Fruit fly (Drosophila melanogaster): ENCODE measurements around the gene RabX6.

Gene RabX6

dm6 chr3L:718378-718777 is 28.1 kb downstream of the RabX6 start:
- TF ChIP-seq CG8478 (optimal IDR thresholded peaks at IDR 0.05) (no peak), CTCF (optimal IDR thresholded peaks at IDR 0.05) (no peak)

dm6 chr3L:721026-721425 is 30.7 kb downstream of the RabX6 start:
- no peak for TF ChIP-seq CG8478 (optimal IDR thresholded peaks at IDR 0.05)
- TF ChIP-seq CTCF (optimal IDR thresholded peaks at IDR 0.05): no peak

DNA sequence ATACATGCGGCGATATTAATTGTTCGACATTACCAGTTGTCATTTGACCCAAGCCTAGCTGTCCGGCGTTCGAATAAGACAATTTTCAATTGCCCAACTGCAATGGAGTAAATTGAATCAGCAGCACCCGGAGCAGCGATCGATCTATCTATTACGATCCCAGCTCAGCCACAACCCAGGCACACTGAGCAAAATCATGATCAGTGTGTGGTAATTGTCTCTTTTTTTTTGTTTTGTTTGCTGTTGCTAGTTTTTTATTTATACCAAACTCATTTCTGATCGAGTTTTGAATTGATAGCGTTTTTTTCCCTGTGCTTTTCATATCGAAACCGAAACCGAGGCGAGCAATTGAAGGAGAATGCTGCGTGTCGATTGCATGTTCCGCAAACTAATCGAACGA is 31.5 kb downstream of the RabX6 start:
- no peak for TF ChIP-seq CG8478 (optimal IDR thresholded peaks at IDR 0.05)
- no peak for TF ChIP-seq CTCF (optimal IDR thresholded peaks at IDR 0.05)

DNA sequence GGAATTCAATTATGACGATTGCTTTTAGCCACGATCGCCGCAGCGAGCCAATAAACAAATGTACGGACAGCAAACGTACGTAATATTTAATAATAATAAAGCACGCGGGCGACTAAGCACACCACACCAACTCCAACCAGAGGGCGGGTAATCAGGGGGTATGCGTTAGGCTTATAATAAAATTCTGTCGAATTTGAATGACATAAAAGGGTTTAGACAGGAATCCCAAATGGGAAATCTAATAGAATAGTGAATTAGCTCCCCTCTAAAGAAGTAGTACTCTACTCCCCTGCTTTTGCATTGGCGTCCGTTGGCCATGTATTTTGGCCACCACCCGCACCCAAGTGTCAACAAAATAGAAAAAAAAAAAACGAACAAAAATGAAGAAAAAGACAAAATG is 32.1 kb downstream of the RabX6 start:
- no peak for TF ChIP-seq CG8478 (optimal IDR thresholded peaks at IDR 0.05)
- TF ChIP-seq CTCF (optimal IDR thresholded peaks at IDR 0.05): no peak

DNA sequence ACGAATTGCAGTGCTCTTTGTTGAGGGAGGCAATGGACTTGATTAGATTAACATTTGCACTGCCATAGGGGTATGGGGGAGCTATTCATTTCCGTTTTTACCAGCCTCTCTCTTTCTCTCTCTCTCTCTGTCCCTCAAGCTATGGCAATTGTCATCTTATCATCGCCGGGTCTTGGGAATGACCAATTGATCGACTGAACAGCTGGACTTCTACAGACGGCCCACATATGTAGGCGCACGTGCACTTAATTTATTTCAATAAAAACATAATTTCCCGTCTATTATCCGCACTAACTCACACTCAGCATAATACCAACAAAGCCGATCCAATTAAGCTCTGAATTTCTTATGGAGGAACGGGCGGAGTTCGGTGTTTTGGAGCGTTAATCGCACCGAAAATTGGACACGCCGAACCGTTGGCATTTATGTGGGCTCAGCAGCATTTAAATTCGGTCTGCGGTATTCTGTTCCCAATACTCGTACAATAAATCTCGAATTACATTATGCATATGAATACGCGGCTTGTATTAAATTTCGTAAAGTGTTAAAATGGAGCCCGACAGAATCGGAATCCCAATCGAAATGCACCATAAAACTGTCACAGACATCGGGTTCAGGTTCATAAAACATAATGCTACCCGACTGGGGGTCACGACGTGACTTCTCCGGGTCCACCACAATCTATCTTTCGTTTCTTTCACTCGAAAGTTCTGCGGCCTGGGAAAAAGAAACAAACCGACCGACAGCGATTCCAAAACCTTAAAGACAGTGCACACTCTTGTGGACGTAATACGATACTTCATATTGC is 33.5 kb downstream of the RabX6 start:
- TF ChIP-seq CG8478 (optimal IDR thresholded peaks at IDR 0.05): no peak
- TF ChIP-seq CTCF (optimal IDR thresholded peaks at IDR 0.05): no peak

dm6 chr3L:724518-725341 is 34.4 kb downstream of the RabX6 start:
- TF ChIP-seq CTCF (optimal IDR thresholded peaks at IDR 0.05) (no peak), CG8478 (optimal IDR thresholded peaks at IDR 0.05) (no peak)

DNA sequence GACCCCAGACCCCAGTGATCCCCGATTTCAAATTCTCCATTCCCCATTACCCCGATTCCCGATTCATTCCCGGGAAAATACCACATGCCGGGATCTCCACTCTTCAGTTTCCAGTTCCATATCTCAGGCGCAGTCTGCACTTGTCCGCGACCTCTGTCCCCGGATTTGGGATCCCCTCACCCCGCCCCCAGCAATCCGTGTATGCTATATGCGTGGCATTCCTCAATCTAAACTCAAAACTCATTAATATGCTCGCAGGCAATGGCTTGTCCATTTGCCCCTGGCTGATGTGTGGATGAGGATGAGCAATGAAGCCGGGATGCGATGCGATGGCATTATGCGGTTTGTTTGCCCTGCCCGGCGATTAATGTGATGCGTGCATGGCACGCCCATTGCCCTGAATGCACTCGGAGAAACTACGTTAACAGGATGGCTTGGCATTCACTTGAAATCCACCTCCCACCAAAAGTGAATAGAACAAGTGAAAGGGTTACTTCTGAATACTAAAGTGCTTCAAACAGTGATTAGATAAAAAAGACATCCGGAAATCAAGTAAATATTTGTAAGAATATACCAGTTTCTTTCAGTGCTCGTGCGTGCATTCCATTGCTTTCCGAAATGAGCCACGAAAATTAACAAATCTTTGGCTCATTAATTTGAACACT is 35.3 kb downstream of the RabX6 start:
- no peak for TF ChIP-seq CTCF (optimal IDR thresholded peaks at IDR 0.05)

DNA sequence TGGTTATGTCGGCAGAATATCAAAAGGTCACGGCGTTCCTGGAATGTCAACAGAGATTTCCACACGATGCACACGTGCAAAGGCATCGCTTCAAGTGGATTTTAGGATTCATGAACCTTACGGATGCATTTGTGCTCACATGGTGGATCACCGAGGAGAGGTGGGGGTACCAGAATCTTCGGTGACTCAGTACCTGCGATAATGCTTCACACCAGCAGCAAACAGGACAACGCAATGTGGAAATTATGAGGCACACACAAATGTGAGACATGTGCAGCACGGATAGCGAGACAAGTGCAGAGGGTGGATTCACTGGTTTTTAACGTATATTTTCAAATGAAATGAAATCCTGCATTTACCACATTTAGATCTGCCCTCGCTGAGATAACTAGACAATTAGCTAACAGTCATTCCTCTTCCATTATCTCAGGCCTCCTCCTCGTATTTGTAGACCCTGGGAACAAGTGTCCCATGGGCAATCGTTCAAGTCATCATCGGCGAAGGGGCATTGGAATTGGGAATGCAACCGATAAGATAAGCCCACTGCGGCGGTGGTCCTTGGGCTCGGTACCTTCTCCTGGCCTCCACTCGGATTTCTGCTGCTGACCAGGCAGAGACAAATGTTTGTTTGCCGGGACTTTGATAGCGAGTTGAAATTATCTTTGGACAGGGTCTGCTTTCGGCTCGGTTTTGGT is 36.3 kb downstream of the RabX6 start:
- TF ChIP-seq CG8478 (optimal IDR thresholded peaks at IDR 0.05): no peak
- no peak for TF ChIP-seq CTCF (optimal IDR thresholded peaks at IDR 0.05)

- TF ChIP-seq CTCF (optimal IDR thresholded peaks at IDR 0.05) (no peak), CG8478 (optimal IDR thresholded peaks at IDR 0.05) (no peak)
Observed at dm6 chr3L:727190-727589, 36.9 kb downstream of the RabX6 start.

dm6 chr3L:727874-728273 is 37.6 kb downstream of the RabX6 start:
- TF ChIP-seq CG8478 (optimal IDR thresholded peaks at IDR 0.05) (no peak), CTCF (optimal IDR thresholded peaks at IDR 0.05) (no peak)

- TF ChIP-seq CTCF (optimal IDR thresholded peaks at IDR 0.05): no peak
- TF ChIP-seq CG8478 (optimal IDR thresholded peaks at IDR 0.05): no peak
Observed at dm6 chr3L:728579-728978, 38.3 kb downstream of the RabX6 start.

dm6 chr3L:729345-729744 is 39.0 kb downstream of the RabX6 start:
- TF ChIP-seq CTCF (optimal IDR thresholded peaks at IDR 0.05) (no peak), CG8478 (optimal IDR thresholded peaks at IDR 0.05) (no peak)

DNA sequence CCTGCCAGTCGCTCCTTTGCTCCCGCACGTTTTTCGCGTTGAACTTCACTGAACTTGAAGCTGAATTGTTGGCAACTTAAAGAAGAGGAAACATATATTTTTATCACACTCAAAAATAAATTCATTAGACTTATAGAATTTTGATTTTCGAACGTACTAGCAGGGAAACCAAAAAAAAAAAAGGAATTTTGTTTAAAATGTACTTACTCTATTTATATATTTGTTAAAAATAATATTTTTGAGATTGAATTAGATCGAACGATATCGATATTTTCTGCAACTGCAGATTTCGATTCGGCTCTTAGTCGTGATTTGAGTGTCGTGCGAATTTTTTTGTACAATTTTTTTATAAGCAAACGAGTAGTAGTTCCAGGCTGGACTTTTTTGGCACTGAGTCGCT is 41.2 kb downstream of the RabX6 start:
- TF ChIP-seq CTCF (optimal IDR thresholded peaks at IDR 0.05) (no peak), CG8478 (optimal IDR thresholded peaks at IDR 0.05) (no peak)

DNA sequence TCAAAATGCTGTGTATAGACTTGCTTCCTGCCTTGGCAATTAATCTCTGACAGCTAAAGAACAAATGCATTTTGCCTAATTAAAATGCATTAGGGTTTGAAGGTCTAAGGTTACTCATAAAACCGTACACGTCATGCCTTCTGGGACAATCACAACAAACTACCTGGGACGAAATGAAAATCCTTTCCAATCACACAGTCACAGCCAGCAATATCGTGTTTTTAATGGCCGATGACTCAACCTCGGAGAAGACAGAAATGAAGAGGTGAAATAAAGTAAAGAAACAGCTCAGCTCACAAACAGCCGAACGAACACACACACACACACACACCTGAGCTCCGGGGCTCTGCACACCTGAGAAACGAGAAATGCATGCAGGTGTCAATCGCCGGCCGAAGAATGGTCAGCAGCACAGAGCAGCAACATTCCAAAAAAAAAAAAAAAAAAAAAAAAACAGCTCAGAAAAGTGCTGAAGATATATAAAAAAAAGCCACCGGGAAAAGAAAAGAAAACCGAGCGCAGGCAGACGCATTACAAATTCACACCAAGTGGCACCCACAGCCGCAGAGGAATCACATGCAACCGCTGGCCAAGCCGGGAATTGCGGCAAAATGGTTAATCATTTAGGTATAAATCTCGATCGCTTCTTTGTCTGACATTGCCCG is 42.1 kb downstream of the RabX6 start:
- no peak for TF ChIP-seq CG8478 (optimal IDR thresholded peaks at IDR 0.05)
- no peak for TF ChIP-seq CTCF (optimal IDR thresholded peaks at IDR 0.05)

Data from S2 (cell line).